Worm (Caenorhabditis elegans): ENCODE data around the gene K10G4.10.
"Not testable (repeated sequence)": the region's sequence is repeated elsewhere in the genome, so short reads cannot be mapped to it uniquely, and the experiment has no call there.

The K10G4.10 gene

ce11 chrV:17273249-17273648 lies at the start of gene K10G4.10:
TSS of gene K10G4.10 (plus strand) at chrV:17273549.
- no peak for TF ChIP-seq unc-62 (GFP tag; optimal IDR thresholded peaks at IDR 0.05)

ce11 chrV:17225389-17225788 lies 48.0 kb upstream of the K10G4.10 start, which contains the start of gene scl-25:
TSS of gene scl-25 (plus strand) at chrV:17225689.
- TF ChIP-seq unc-62 (GFP tag; optimal IDR thresholded peaks at IDR 0.05) = no peak

ce11 chrV:17226119-17226518 lies 47.2 kb upstream of the K10G4.10 start, which contains the start of gene srh-112:
TSS of gene srh-112 (minus strand) at chrV:17226219.
- TF ChIP-seq unc-62 (GFP tag; optimal IDR thresholded peaks at IDR 0.05) = no peak

- no peak for TF ChIP-seq unc-62 (GFP tag; optimal IDR thresholded peaks at IDR 0.05)
These were observed 40.9 kb upstream of the K10G4.10 start for ce11 chrV:17232403-17232802.

- no peak for TF ChIP-seq unc-62 (GFP tag; optimal IDR thresholded peaks at IDR 0.05)
These were observed 37.0 kb upstream of the K10G4.10 start, which contains the start of gene T19C9.10 for ce11 chrV:17236345-17236744. TSS of gene T19C9.10 (plus strand) at chrV:17236592.

- TF ChIP-seq unc-62 (GFP tag; optimal IDR thresholded peaks at IDR 0.05) = no peak
These were observed 34.5 kb upstream of the K10G4.10 start, which contains the start of gene T19C9.8 for ce11 chrV:17238799-17239198. TSS of gene T19C9.8 (plus strand) at chrV:17239097.

ce11 chrV:17240579-17241277 lies 32.6 kb upstream of the K10G4.10 start:
- no peak for TF ChIP-seq unc-62 (GFP tag; optimal IDR thresholded peaks at IDR 0.05)

ce11 chrV:17241278-17241661 lies 32.1 kb upstream of the K10G4.10 start:
- TF ChIP-seq unc-62 (GFP tag; optimal IDR thresholded peaks at IDR 0.05) = no peak

ce11 chrV:17242552-17242951 lies 30.8 kb upstream of the K10G4.10 start, which contains the start of gene Y68A4B.3:
TSS of gene Y68A4B.3 (minus strand) at chrV:17242652.
- no peak for TF ChIP-seq unc-62 (GFP tag; optimal IDR thresholded peaks at IDR 0.05)

ce11 chrV:17243016-17243415 lies 30.3 kb upstream of the K10G4.10 start:
- TF ChIP-seq unc-62 (GFP tag; optimal IDR thresholded peaks at IDR 0.05) = no peak

- TF ChIP-seq unc-62 (GFP tag; optimal IDR thresholded peaks at IDR 0.05) = no peak
These were observed 27.9 kb upstream of the K10G4.10 start, which contains the start of gene clec-242 for ce11 chrV:17245406-17245805. TSS of gene clec-242 (minus strand) at chrV:17245506.

- TF ChIP-seq unc-62 (GFP tag; optimal IDR thresholded peaks at IDR 0.05) = no peak
These were observed 24.4 kb upstream of the K10G4.10 start, which contains the start of gene clec-243 for ce11 chrV:17248915-17249314. TSS of gene clec-243 (minus strand) at chrV:17249015.

ce11 chrV:17251364-17251961 lies 21.9 kb upstream of the K10G4.10 start, which contains the start of gene Y61B8A.6:
TSS of gene Y61B8A.6 (plus strand) at chrV:17251911.
- TF ChIP-seq unc-62 (GFP tag; optimal IDR thresholded peaks at IDR 0.05) = no peak

- TF ChIP-seq unc-62 (GFP tag; optimal IDR thresholded peaks at IDR 0.05) = not testable (repeated sequence)
These were observed 18.3 kb upstream of the K10G4.10 start, which contains the start of gene srh-116 for ce11 chrV:17255028-17255427. TSS of gene srh-116 (minus strand) at chrV:17255128.

- TF ChIP-seq unc-62 (GFP tag; optimal IDR thresholded peaks at IDR 0.05) = no peak
These were observed 17.9 kb upstream of the K10G4.10 start, which contains the start of gene srh-115 for ce11 chrV:17255454-17255853. TSS of gene srh-115 (plus strand) at chrV:17255754.

ce11 chrV:17257637-17258036 lies 15.7 kb upstream of the K10G4.10 start:
- TF ChIP-seq unc-62 (GFP tag; optimal IDR thresholded peaks at IDR 0.05) = no peak

- no peak for TF ChIP-seq unc-62 (GFP tag; optimal IDR thresholded peaks at IDR 0.05)
These were observed 15.1 kb upstream of the K10G4.10 start for ce11 chrV:17258244-17258643.
